Fruit fly (Drosophila melanogaster) whole organism, embryonic: ENCODE measurements around the gene Glt.

Experiments
- BtbVII ChIP-seq: fragments of 200-800 bp; sonication (Bioruptor generic); optimal IDR thresholded peaks from 3 replicates; lab custom pipeline; 2017; ENCODE audit warnings: missing biosample characterization, mild to moderate bottlenecking, missing genetic modification characterization
- CG10462 ChIP-seq: fragments of 200-800 bp; sonication (Bioruptor generic); optimal IDR thresholded peaks from 2 replicates; lab custom pipeline; 2016; ENCODE audit warnings: missing biosample characterization, missing genetic modification characterization
- CG11696 ChIP-seq: fragments of 200-800 bp; sonication (Bioruptor generic); IDR thresholded peaks from 2 replicates; pipeline ENCODE4 v1.3.6; 2022; ENCODE audit warnings: missing biosample characterization, missing genetic modification characterization
- CG12659 ChIP-seq: fragments of 200-800 bp; sonication (Bioruptor generic); optimal IDR thresholded peaks from 3 replicates; lab custom pipeline; 2017; ENCODE audit warnings: mild to moderate bottlenecking, missing biosample characterization, missing genetic modification reagents, missing genetic modification characterization
- CG14014 ChIP-seq: fragments of 200-800 bp; sonication (Bioruptor generic); IDR thresholded peaks from 2 replicates; pipeline ENCODE4 v1.3.6; 2022; ENCODE audit warnings: missing biosample characterization, missing genetic modification characterization
- CG15073 ChIP-seq: fragments of 200-800 bp; sonication (Bioruptor generic); optimal IDR thresholded peaks from 2 replicates; lab custom pipeline; 2016; ENCODE audit warnings: missing biosample characterization, missing genetic modification characterization
- CG1603 ChIP-seq: fragments of 200-800 bp; sonication (Bioruptor generic); optimal IDR thresholded peaks from 2 replicates; lab custom pipeline; 2019; ENCODE audit warnings: missing biosample characterization, mild to moderate bottlenecking, missing genetic modification characterization, moderate library complexity
- CG17829 ChIP-seq: fragments of 200-800 bp; optimal IDR thresholded peaks from 2 replicates; lab custom pipeline; 2019; ENCODE audit warnings: missing biosample characterization, mild to moderate bottlenecking, missing genetic modification characterization, moderate library complexity
- CG18011 ChIP-seq: fragments of 200-800 bp; sonication (Bioruptor generic); optimal IDR thresholded peaks from 2 replicates; lab custom pipeline; 2017; ENCODE audit warnings: missing biosample characterization, missing genetic modification characterization, mild to moderate bottlenecking, moderate library complexity, missing genotype
- CG1832 ChIP-seq: fragments of 200-800 bp; sonication (Bioruptor generic); optimal IDR thresholded peaks from 2 replicates; lab custom pipeline; 2017; ENCODE audit warnings: missing biosample characterization, mild to moderate bottlenecking, missing genetic modification characterization, inconsistent platforms
- CG18619 ChIP-seq: fragments of 200-800 bp; sonication (Bioruptor generic); optimal IDR thresholded peaks from 3 replicates; lab custom pipeline; 2017; ENCODE audit warnings: missing biosample characterization, mild to moderate bottlenecking, missing genetic modification characterization
- CG2678 ChIP-seq: fragments of 200-800 bp; sonication (Bioruptor generic); optimal IDR thresholded peaks from 3 replicates; lab custom pipeline; 2019; ENCODE audit warnings: missing biosample characterization, mild to moderate bottlenecking, missing genetic modification characterization, moderate library complexity
- CG31224 ChIP-seq: fragments of 200-800 bp; sonication (Bioruptor generic); IDR thresholded peaks from 2 replicates; pipeline ENCODE4 v1.3.6; 2022; ENCODE audit warnings: missing biosample characterization, missing genetic modification characterization
- CG32532 ChIP-seq: fragments of 200-800 bp; sonication (Bioruptor generic); IDR thresholded peaks from 2 replicates; pipeline ENCODE4 v1.3.6; 2022; ENCODE audit warnings: missing biosample characterization, missing genetic modification characterization
- CG33213 ChIP-seq: fragments of 200-800 bp; sonication (Bioruptor generic); optimal IDR thresholded peaks from 3 replicates; lab custom pipeline; 2016; ENCODE audit warnings: missing biosample characterization, missing genetic modification characterization
- CG34224 ChIP-seq: fragments of 200-800 bp; sonication (Bioruptor generic); IDR thresholded peaks from 3 replicates; pipeline ENCODE4 v1.3.6; 2022; ENCODE audit warnings: missing biosample characterization, missing genetic modification characterization; ENCODE audit not compliant: partially characterized antibody
- CG3995 ChIP-seq: fragments of 200-800 bp; sonication (Bioruptor generic); optimal IDR thresholded peaks from 3 replicates; lab custom pipeline; 2016; ENCODE audit warnings: missing biosample characterization, missing genetic modification characterization
- CG42726 ChIP-seq: fragments of 200-800 bp; sonication (Bioruptor generic); IDR thresholded peaks from 2 replicates; pipeline ENCODE4 v1.3.6; 2022; ENCODE audit warnings: missing biosample characterization, missing genetic modification characterization; ENCODE audit not compliant: partially characterized antibody
- CG6654 ChIP-seq: fragments of 200-800 bp; sonication (Bioruptor generic); optimal IDR thresholded peaks from 2 replicates; lab custom pipeline; 2017; ENCODE audit warnings: missing biosample characterization, mild to moderate bottlenecking, missing genetic modification characterization
- CG7556 ChIP-seq: fragments of 200-800 bp; sonication (Bioruptor generic); optimal IDR thresholded peaks from 2 replicates; lab custom pipeline; 2017; ENCODE audit warnings: missing biosample characterization, mild to moderate bottlenecking, missing genetic modification characterization
- CG8388 ChIP-seq: fragments of 200-800 bp; sonication (Bioruptor generic); optimal IDR thresholded peaks from 2 replicates; lab custom pipeline; 2019; ENCODE audit warnings: missing biosample characterization, mild to moderate bottlenecking, missing genetic modification characterization, moderate library complexity
- CG8944 ChIP-seq: fragments of 200-800 bp; sonication (Bioruptor generic); optimal IDR thresholded peaks from 3 replicates; lab custom pipeline; 2016; ENCODE audit warnings: missing biosample characterization, missing genetic modification characterization
- Camta ChIP-seq: fragments of 200-800 bp; sonication (Bioruptor generic); optimal IDR thresholded peaks from 2 replicates; lab custom pipeline; 2016; ENCODE audit warnings: missing biosample characterization, missing genetic modification characterization
- Dfd ChIP-seq, 2 experiments: fragments of >200 bp; optimal IDR thresholded peaks; 2 replicates each; lab custom pipeline; 2017; ENCODE audit warnings: missing biosample characterization in 2 of 2, missing genetic modification characterization in 2 of 2
- HLH3B ChIP-seq: fragments of 200-800 bp; sonication (Bioruptor generic); IDR thresholded peaks from 2 replicates; pipeline ENCODE4 v1.3.6; 2022; ENCODE audit warnings: missing biosample characterization, missing genetic modification characterization
- Hmr ChIP-seq: fragments of 200-800 bp; sonication (Bioruptor generic); optimal IDR thresholded peaks from 3 replicates; lab custom pipeline; 2017; ENCODE audit warnings: mild to moderate bottlenecking, missing biosample characterization, missing genetic modification reagents, missing genetic modification characterization
- Mad ChIP-seq: fragments of 200-800 bp; sonication (Bioruptor generic); optimal IDR thresholded peaks from 2 replicates; lab custom pipeline; 2016; ENCODE audit warnings: missing biosample characterization, missing genetic modification characterization
- Max ChIP-seq: fragments of 200-800 bp; sonication (Bioruptor generic); optimal IDR thresholded peaks from 2 replicates; lab custom pipeline; 2016; ENCODE audit warnings: missing biosample characterization, mild to moderate bottlenecking, missing genetic modification characterization
- Meics ChIP-seq: fragments of 200-800 bp; sonication (Bioruptor generic); optimal IDR thresholded peaks from 2 replicates; lab custom pipeline; 2017; ENCODE audit warnings: missing biosample characterization, mild to moderate bottlenecking, missing genetic modification characterization
- NfI ChIP-seq: fragments of 200-800 bp; sonication (Bioruptor generic); optimal IDR thresholded peaks from 3 replicates; lab custom pipeline; 2018; ENCODE audit warnings: missing biosample characterization, mild to moderate bottlenecking, missing genetic modification characterization, moderate library complexity
- Oli ChIP-seq: fragments of 200-800 bp; sonication (Bioruptor generic); optimal IDR thresholded peaks from 2 replicates; lab custom pipeline; 2018; ENCODE audit warnings: missing biosample characterization, mild to moderate bottlenecking, missing genetic modification characterization, moderate library complexity
- Sin3A ChIP-seq: fragments of >200 bp; optimal IDR thresholded peaks from 2 replicates; lab custom pipeline; 2018
- Ssrp ChIP-seq: fragments of 200-800 bp; sonication (Bioruptor generic); optimal IDR thresholded peaks from 2 replicates; lab custom pipeline; 2018; ENCODE audit warnings: missing biosample characterization, mild to moderate bottlenecking, missing genetic modification characterization, moderate library complexity
- TFAM ChIP-seq: fragments of 200-800 bp; sonication (Bioruptor generic); optimal IDR thresholded peaks from 2 replicates; lab custom pipeline; 2017; ENCODE audit warnings: missing biosample characterization, missing genetic modification characterization, inconsistent platforms
- ap ChIP-seq: fragments of 200-800 bp; sonication (Bioruptor generic); IDR thresholded peaks from 2 replicates; pipeline ENCODE4 v1.3.6; 2022; ENCODE audit warnings: missing biosample characterization, missing genetic modification characterization
- ara ChIP-seq: fragments of 200-800 bp; sonication (Bioruptor generic); IDR thresholded peaks from 2 replicates; pipeline ENCODE4 v1.3.6; 2022; ENCODE audit warnings: missing biosample characterization, missing genetic modification characterization
- disco-r ChIP-seq: fragments of 200-800 bp; sonication (Bioruptor generic); optimal IDR thresholded peaks from 2 replicates; lab custom pipeline; 2016; ENCODE audit warnings: missing biosample characterization, missing genetic modification characterization
- dysf ChIP-seq: fragments of 200-800 bp; sonication (Bioruptor generic); IDR thresholded peaks from 3 replicates; pipeline ENCODE4 v1.3.6; 2022; ENCODE audit warnings: missing biosample characterization, missing genetic modification characterization
- ewg ChIP-seq: fragments of 200-800 bp; sonication (Bioruptor generic); optimal IDR thresholded peaks from 3 replicates; lab custom pipeline; 2017; ENCODE audit warnings: mild to moderate bottlenecking, missing biosample characterization, missing genetic modification reagents, missing genetic modification characterization
- gem ChIP-seq: fragments of 200-800 bp; sonication (Bioruptor generic); optimal IDR thresholded peaks from 2 replicates; lab custom pipeline; 2019; ENCODE audit warnings: missing biosample characterization, mild to moderate bottlenecking, missing genetic modification characterization, moderate library complexity
- inv ChIP-seq: fragments of 200-800 bp; sonication (Bioruptor generic); IDR thresholded peaks from 2 replicates; pipeline ENCODE4 v1.3.6; 2022; ENCODE audit warnings: missing biosample characterization, missing genetic modification characterization; ENCODE audit not compliant: partially characterized antibody
- pan ChIP-seq, 4 experiments: fragments of >200 bp in 3 of 4; fragments of 200-800 bp in 1 of 4; sonication (Bioruptor generic) in 1 of 4; optimal IDR thresholded peaks in 3 of 4; IDR thresholded peaks in 1 of 4; 2 replicates each; pipeline versions ENCODE4 v1.3.6 to Lab custom; 2017 to 2022; ENCODE audit warnings: missing biosample characterization in 2 of 4, missing genetic modification characterization in 2 of 4, mixed read lengths in 1 of 4
- peb ChIP-seq: fragments of 200-800 bp; sonication (Bioruptor generic); IDR thresholded peaks from 2 replicates; pipeline ENCODE4 v1.3.6; 2022; ENCODE audit warnings: missing biosample characterization, missing genetic modification characterization
- phol ChIP-seq: fragments of 200-800 bp; sonication (Bioruptor generic); optimal IDR thresholded peaks from 3 replicates; lab custom pipeline; 2018; ENCODE audit warnings: missing biosample characterization, mild to moderate bottlenecking, missing genetic modification characterization, moderate library complexity
- pnt ChIP-seq: fragments of 200-800 bp; sonication (Bioruptor generic); optimal IDR thresholded peaks from 3 replicates; lab custom pipeline; 2016; ENCODE audit warnings: missing biosample characterization, missing genetic modification characterization
- scrt ChIP-seq: fragments of 200-800 bp; sonication (Bioruptor generic); optimal IDR thresholded peaks from 2 replicates; lab custom pipeline; 2018; ENCODE audit warnings: missing biosample characterization, mild to moderate bottlenecking, missing genetic modification characterization, moderate library complexity
- slou ChIP-seq: fragments of 200-800 bp; sonication (Bioruptor generic); optimal IDR thresholded peaks from 3 replicates; lab custom pipeline; 2016; ENCODE audit warnings: missing biosample characterization, missing genetic modification characterization
- z ChIP-seq: fragments of 200-800 bp; sonication (Bioruptor generic); IDR thresholded peaks from 3 replicates; pipeline ENCODE4 v1.3.6; 2022; ENCODE audit warnings: missing biosample characterization, missing genetic modification characterization
- zen ChIP-seq: fragments of 200-800 bp; sonication (Bioruptor generic); optimal IDR thresholded peaks from 3 replicates; lab custom pipeline; 2018; ENCODE audit warnings: missing biosample characterization, mild to moderate bottlenecking, missing genetic modification characterization, moderate library complexity

The Glt gene

dm6 chr2L:8633671-8634391, 38.7 kb upstream of the Glt start (continued):
- no peak for TF ChIP-seq CG8944 (GFP tag; lab: Kevin White, UChicago)
- no peak for TF ChIP-seq CG2678
- TF ChIP-seq CG14014 (GFP tag; lab: Robert Waterston, UW): 0 out of 2 replicates have a peak, but pooled peaks have one; percentile 10
- no peak for TF ChIP-seq Mad (GFP tag; lab: Kevin White, UChicago)
- TF ChIP-seq inv (GFP tag; lab: Robert Waterston, UW): no peak
- peak; percentile 24; the same call in 1 of the 2 replicates for TF ChIP-seq HLH3B
- TF ChIP-seq Dfd (GFP tag; optimal IDR thresholded peaks at IDR 0.05; lab: Kevin White, UChicago): no peak
- TF ChIP-seq CG34224 (GFP tag; lab: Robert Waterston, UW): no peak
- peak; percentile 37 for TF ChIP-seq Oli (tag; lab: Kevin White, UChicago)
- TF ChIP-seq disco-r (GFP tag; lab: Kevin White, UChicago): no peak
- no peak for TF ChIP-seq CG32532 (GFP tag; lab: Robert Waterston, UW)
- no peak for TF ChIP-seq pan (optimal IDR thresholded peaks at IDR 0.05; lab: Kevin White, UChicago)
- peak in 1 of 2 experiments; percentile 49 for TF ChIP-seq pan (GFP tag; optimal IDR thresholded peaks at IDR 0.05 in 1 of 2, IDR thresholded peaks at IDR 0.05 in 1 of 2)
- TF ChIP-seq Ssrp (tag; lab: Kevin White, UChicago): no peak
- 0 out of 3 replicates have a peak, but pooled peaks have one; percentile 25 for TF ChIP-seq dysf
- TF ChIP-seq Max (GFP tag; lab: Kevin White, UChicago): no peak
- no peak for TF ChIP-seq ewg
- no peak for TF ChIP-seq CG15073 (GFP tag; lab: Kevin White, UChicago)
- no peak for TF ChIP-seq phol (tag; lab: Kevin White, UChicago)
- TF ChIP-seq CG17829: no peak
- TF ChIP-seq gem (tag; lab: Kevin White, UChicago): peak; percentile 65
- TF ChIP-seq zen: no peak
- no peak for TF ChIP-seq CG1832 (GFP tag; lab: Kevin White, UChicago)
- TF ChIP-seq CG18619 (GFP tag; lab: Kevin White, UChicago): peak; percentile 8
- TF ChIP-seq Camta (GFP tag; lab: Kevin White, UChicago): no peak
- 0 out of 2 replicates have a peak, but pooled peaks have one; percentile 24 for TF ChIP-seq ara (GFP tag; lab: Robert Waterston, UW)
- TF ChIP-seq Sin3A (lab: Kevin White, UChicago): no peak
- no peak for TF ChIP-seq CG42726 (GFP tag; lab: Robert Waterston, UW)
- TF ChIP-seq Hmr (GFP tag; lab: Kevin White, UChicago): peak; percentile 40
- TF ChIP-seq CG6654 (GFP tag; lab: Kevin White, UChicago): no peak
- TF ChIP-seq CG11696: no peak
- TF ChIP-seq CG33213 (GFP tag; lab: Kevin White, UChicago): no peak
- peak; percentile 10 for TF ChIP-seq CG7556 (GFP tag; lab: Kevin White, UChicago)
- TF ChIP-seq TFAM (GFP tag; lab: Kevin White, UChicago): no peak
- TF ChIP-seq Meics: peak; percentile 16
- no peak for TF ChIP-seq pnt (GFP tag; lab: Kevin White, UChicago)
- peak; percentile 18 for TF ChIP-seq CG12659 (GFP tag; lab: Kevin White, UChicago)
- TF ChIP-seq CG18011 (GFP tag; lab: Kevin White, UChicago): no peak
- no peak for TF ChIP-seq ap (GFP tag; lab: Robert Waterston, UW)
- TF ChIP-seq z (GFP tag; lab: Robert Waterston, UW): no peak
- no peak for TF ChIP-seq CG1603 (tag; lab: Kevin White, UChicago)
- TF ChIP-seq peb: 0 out of 2 replicates have a peak, but pooled peaks have one; percentile 5
- no peak for TF ChIP-seq CG10462
- no peak for TF ChIP-seq CG31224 (GFP tag; lab: Robert Waterston, UW)
- no peak for TF ChIP-seq slou (GFP tag; lab: Kevin White, UChicago)
- peak; percentile 23 for TF ChIP-seq BtbVII (GFP tag; lab: Kevin White, UChicago)
- TF ChIP-seq NfI (GFP tag; lab: Kevin White, UChicago): no peak
- peak; percentile 2 for TF ChIP-seq scrt (GFP tag; lab: Kevin White, UChicago)
- no peak for TF ChIP-seq CG8388 (GFP tag; lab: Kevin White, UChicago)
- no peak for TF ChIP-seq CG3995 (GFP tag; lab: Kevin White, UChicago)
